Fruit fly (Drosophila melanogaster) whole organism, prepupa: Measurements from ENCODE around the gene ND-75.

Experiments used
- CG11762 ChIP-seq: fragments of 200-800 bp; sonication (Bioruptor generic); optimal IDR thresholded peaks from 3 replicates; lab custom pipeline; 2016; ENCODE audit warnings: missing biosample characterization, missing genetic modification characterization; ENCODE audit not compliant: insufficient read depth
- CG31627 ChIP-seq: fragments of 200-800 bp; sonication (Bioruptor generic); optimal IDR thresholded peaks from 3 replicates; lab custom pipeline; 2016; ENCODE audit warnings: missing biosample characterization, missing genetic modification characterization
- CG6276 ChIP-seq: fragments of 200-800 bp; sonication (Bioruptor generic); optimal IDR thresholded peaks from 2 replicates; lab custom pipeline; 2017; ENCODE audit warnings: missing biosample characterization, mild to moderate bottlenecking, missing genetic modification characterization
- CG6792 ChIP-seq: fragments of 200-800 bp; sonication (Bioruptor generic); optimal IDR thresholded peaks from 3 replicates; lab custom pipeline; 2016; ENCODE audit warnings: missing biosample characterization, missing genetic modification characterization
- CG7368 ChIP-seq: fragments of 200-800 bp; sonication (Bioruptor generic); optimal IDR thresholded peaks from 3 replicates; lab custom pipeline; 2016; ENCODE audit warnings: missing biosample characterization, missing genetic modification characterization
- CG8119 ChIP-seq: fragments of 200-800 bp; sonication (Bioruptor generic); IDR thresholded peaks from 3 replicates; pipeline ENCODE4 v1.3.6; 2022; ENCODE audit warnings: missing biosample characterization, missing genetic modification characterization
- Eip78C ChIP-seq: fragments of 200-800 bp; sonication (Bioruptor generic); peaks from one replicate; lab custom pipeline; 2016; ENCODE audit warnings: missing biosample characterization, missing genetic modification characterization
- Ets21C ChIP-seq: fragments of 200-800 bp; sonication (Bioruptor generic); optimal IDR thresholded peaks from 3 replicates; lab custom pipeline; 2016; ENCODE audit warnings: missing biosample characterization, missing genetic modification characterization
- Gug ChIP-seq: fragments of 200-800 bp; sonication (Bioruptor generic); IDR thresholded peaks from 2 replicates; pipeline ENCODE4 v1.3.6; 2022; ENCODE audit warnings: missing biosample characterization, missing genetic modification characterization
- OdsH ChIP-seq: fragments of 200-800 bp; sonication (Bioruptor generic); optimal IDR thresholded peaks from 3 replicates; lab custom pipeline; 2016; ENCODE audit warnings: missing biosample characterization, missing genetic modification characterization
- spab ChIP-seq: fragments of 200-800 bp; sonication (Bioruptor generic); optimal IDR thresholded peaks from 2 replicates; lab custom pipeline; 2017; ENCODE audit warnings: missing biosample characterization, mild to moderate bottlenecking, missing genetic modification characterization, missing genetic modification reagents

- peak; percentile 91 for TF ChIP-seq CG6276 (GFP tag; lab: Kevin White, UChicago)
- peak; percentile 98 for TF ChIP-seq Eip78C (GFP tag; lab: Kevin White, UChicago)
- peak; percentile 70 for TF ChIP-seq CG7368
- peak; percentile 84 for TF ChIP-seq OdsH (GFP tag; lab: Kevin White, UChicago)
- peak; percentile 80 for TF ChIP-seq CG6792
- peak; percentile 75 for TF ChIP-seq CG11762
- TF ChIP-seq CG8119 (GFP tag; lab: Robert Waterston, UW) = peak; percentile 88
- peak; percentile 80 for TF ChIP-seq CG31627 (GFP tag; lab: Kevin White, UChicago)
- TF ChIP-seq spab (GFP tag; lab: Kevin White, UChicago) = peak; percentile 70
- peak; percentile 61 for TF ChIP-seq Gug
- peak; percentile 79 for TF ChIP-seq Ets21C (GFP tag; lab: Kevin White, UChicago)
These were observed 898 bp upstream of the ND-75 start, which contains the start of gene CG1632 for dm6 chrX:8252284-8252886.
